Worm (Caenorhabditis elegans) whole organism, L1 larva: ENCODE data around the gene msp-40.

ENCODE experiments used
- C04F5.9 ChIP-seq: sonication (generic microtip); optimal IDR thresholded peaks from 2 replicates; lab custom pipeline; 2016; ENCODE audit warnings: missing genetic modification characterization, missing compliant biosample characterization
- C34B4.2 ChIP-seq: sonication (generic microtip); optimal IDR thresholded peaks from 2 replicates; lab custom pipeline; 2017; ENCODE audit warnings: mild to moderate bottlenecking, missing genetic modification characterization, missing compliant biosample characterization
- F16B12.6 ChIP-seq: fragments of 150-350 bp; optimal IDR thresholded peaks from 2 replicates; lab custom pipeline; 2014; ENCODE audit warnings: missing biosample characterization, missing genetic modification characterization
- Y116A8C.19 ChIP-seq: sonication (generic microtip); optimal IDR thresholded peaks from 2 replicates; lab custom pipeline; 2016; ENCODE audit warnings: missing compliant biosample characterization, missing genetic modification characterization, borderline replicate concordance
- aha-1 ChIP-seq: fragments of 150-350 bp; optimal IDR thresholded peaks from 2 replicates; lab custom pipeline; 2014; ENCODE audit warnings: missing biosample characterization, missing genetic modification characterization
- blmp-1 ChIP-seq: fragments of 150-350 bp; optimal IDR thresholded peaks from 2 replicates; lab custom pipeline; 2014; ENCODE audit warnings: missing biosample characterization, missing genetic modification characterization
- ceh-63 ChIP-seq: fragments of 200-800 bp; sonication (Bioruptor generic); optimal IDR thresholded peaks from 2 replicates; lab custom pipeline; 2018; ENCODE audit warnings: mild to moderate bottlenecking, missing genetic modification characterization, missing compliant biosample characterization
- ceh-8 ChIP-seq: fragments of 200-800 bp; sonication (Bioruptor generic); optimal IDR thresholded peaks from 2 replicates; lab custom pipeline; 2018; ENCODE audit warnings: mild to moderate bottlenecking, missing genetic modification characterization, moderate library complexity, missing compliant biosample characterization
- ces-1 ChIP-seq: fragments of 150-350 bp; optimal IDR thresholded peaks from 2 replicates; lab custom pipeline; 2014; ENCODE audit warnings: missing biosample characterization, missing genetic modification reagents, missing genetic modification characterization
- efl-3 ChIP-seq: fragments of 200-800 bp; sonication (Bioruptor generic); optimal IDR thresholded peaks from 2 replicates; lab custom pipeline; 2018; ENCODE audit warnings: mild to moderate bottlenecking, missing genetic modification characterization, missing compliant biosample characterization
- egl-27 ChIP-seq, 2 experiments: fragments of 150-350 bp in 1 of 2; sonication (generic microtip); optimal IDR thresholded peaks; 3 replicates each; lab custom pipeline; 2017 to 2018; ENCODE audit warnings: missing biosample characterization in 2 of 2, missing genetic modification characterization in 2 of 2, missing genetic modification reagents in 2 of 2
- fkh-4 ChIP-seq: sonication (generic microtip); optimal IDR thresholded peaks from 2 replicates; lab custom pipeline; 2016; ENCODE audit warnings: missing compliant biosample characterization, missing genetic modification characterization, borderline replicate concordance
- hlh-17 ChIP-seq: fragments of 200-800 bp; sonication (Bioruptor generic); optimal IDR thresholded peaks from 2 replicates; lab custom pipeline; 2018; ENCODE audit warnings: missing genetic modification characterization, mild to moderate bottlenecking, missing compliant biosample characterization, moderate library complexity, borderline replicate concordance
- hpl-2 ChIP-seq: fragments of 150-350 bp; optimal IDR thresholded peaks from 2 replicates; lab custom pipeline; 2014; ENCODE audit warnings: missing biosample characterization, missing genetic modification reagents, missing genetic modification characterization
- irx-1 ChIP-seq: sonication (generic microtip); optimal IDR thresholded peaks from 2 replicates; lab custom pipeline; 2016; ENCODE audit warnings: missing genetic modification characterization, missing compliant biosample characterization
- jun-1 ChIP-seq: fragments of 150-350 bp; optimal IDR thresholded peaks from 2 replicates; lab custom pipeline; 2014; ENCODE audit warnings: missing biosample characterization, missing genetic modification reagents, missing genetic modification characterization
- lin-14 ChIP-seq: fragments of 200-800 bp; sonication (Bioruptor generic); optimal IDR thresholded peaks from 2 replicates; lab custom pipeline; 2018; ENCODE audit warnings: mild to moderate bottlenecking, missing genetic modification characterization, moderate library complexity, missing compliant biosample characterization
- lin-35 ChIP-seq, 2 experiments: fragments of 150-350 bp; optimal IDR thresholded peaks; 2 replicates each; lab custom pipeline; 2014; ENCODE audit warnings: missing biosample characterization in 2 of 2, missing genetic modification characterization in 2 of 2, missing genetic modification reagents in 2 of 2
- mab-9 ChIP-seq: fragments of 200-800 bp; sonication (Bioruptor generic); IDR thresholded peaks from 2 replicates; pipeline ENCODE4 v1.3.6; 2022; ENCODE audit warnings: missing genetic modification reagents, missing genetic modification characterization, missing compliant biosample characterization
- mef-2 ChIP-seq: fragments of 150-350 bp; optimal IDR thresholded peaks from 2 replicates; lab custom pipeline; 2014; ENCODE audit warnings: missing biosample characterization, missing genetic modification characterization
- nhr-11 ChIP-seq: fragments of 150-350 bp; optimal IDR thresholded peaks from 2 replicates; lab custom pipeline; 2014; ENCODE audit warnings: missing biosample characterization, missing genetic modification characterization
- nhr-12 ChIP-seq: sonication (generic microtip); optimal IDR thresholded peaks from 2 replicates; lab custom pipeline; 2017; ENCODE audit warnings: missing biosample characterization, missing genetic modification characterization
- nhr-20 ChIP-seq: sonication (generic microtip); optimal IDR thresholded peaks from 2 replicates; lab custom pipeline; 2016; ENCODE audit warnings: mild to moderate bottlenecking, missing genetic modification characterization, missing compliant biosample characterization
- nhr-28 ChIP-seq: fragments of 150-350 bp; optimal IDR thresholded peaks from 2 replicates; lab custom pipeline; 2014; ENCODE audit warnings: missing biosample characterization, missing genetic modification characterization
- nhr-76 ChIP-seq: sonication (generic microtip); optimal IDR thresholded peaks from 2 replicates; lab custom pipeline; 2017; ENCODE audit warnings: missing biosample characterization, missing genetic modification characterization
- nhr-77 ChIP-seq: fragments of 150-350 bp; optimal IDR thresholded peaks from 2 replicates; lab custom pipeline; 2014; ENCODE audit warnings: missing biosample characterization, missing genetic modification characterization
- nhr-84 ChIP-seq: sonication (generic microtip); optimal IDR thresholded peaks from 2 replicates; lab custom pipeline; 2017; ENCODE audit warnings: missing biosample characterization, missing genetic modification characterization
- nhr-90 ChIP-seq: sonication (generic microtip); optimal IDR thresholded peaks from 2 replicates; lab custom pipeline; 2016; ENCODE audit warnings: mild to moderate bottlenecking, missing genetic modification characterization, missing compliant biosample characterization; ENCODE audit not compliant: poor library complexity
- pax-3 ChIP-seq: fragments of 200-800 bp; sonication (Bioruptor generic); optimal IDR thresholded peaks from 2 replicates; lab custom pipeline; 2018; ENCODE audit warnings: mild to moderate bottlenecking, missing genetic modification characterization, moderate library complexity, missing compliant biosample characterization
- rnt-1 ChIP-seq: sonication (generic microtip); optimal IDR thresholded peaks from 2 replicates; lab custom pipeline; 2016; ENCODE audit warnings: mild to moderate bottlenecking, missing genetic modification characterization, moderate library complexity, missing compliant biosample characterization
- skn-1 ChIP-seq: fragments of 150-350 bp; optimal IDR thresholded peaks from 2 replicates; lab custom pipeline; 2014; ENCODE audit warnings: missing biosample characterization, missing genetic modification characterization
- snu-23 ChIP-seq: sonication (generic microtip); optimal IDR thresholded peaks from 2 replicates; lab custom pipeline; 2016; ENCODE audit warnings: missing genetic modification characterization, missing compliant biosample characterization
- sox-4 ChIP-seq: sonication (generic microtip); optimal IDR thresholded peaks from 2 replicates; lab custom pipeline; 2016; ENCODE audit warnings: missing genetic modification characterization, missing compliant biosample characterization
- unc-130 ChIP-seq: fragments of 150-350 bp; optimal IDR thresholded peaks from 2 replicates; lab custom pipeline; 2017; ENCODE audit warnings: missing biosample characterization, missing genetic modification characterization, inconsistent platforms
- unc-30 ChIP-seq: sonication (generic microtip); optimal IDR thresholded peaks from 2 replicates; lab custom pipeline; 2017; ENCODE audit warnings: missing biosample characterization, missing genetic modification characterization
- unc-62 ChIP-seq: fragments of 150-350 bp; optimal IDR thresholded peaks from 2 replicates; lab custom pipeline; 2014; ENCODE audit warnings: missing biosample characterization, missing genetic modification reagents, missing genetic modification characterization
- unc-86 ChIP-seq: sonication (generic microtip); optimal IDR thresholded peaks from 2 replicates; lab custom pipeline; 2016; ENCODE audit warnings: missing genetic modification characterization, missing compliant biosample characterization
- unc-98 ChIP-seq: fragments of 200-800 bp; sonication (Bioruptor generic); IDR thresholded peaks from 2 replicates; pipeline ENCODE4 v1.3.6; 2022; ENCODE audit warnings: missing genetic modification characterization, missing compliant biosample characterization
- vab-15 ChIP-seq: sonication (generic microtip); optimal IDR thresholded peaks from 2 replicates; lab custom pipeline; 2017; ENCODE audit warnings: missing genotype, mild to moderate bottlenecking, missing genetic modification characterization, missing compliant biosample characterization
- xbp-1 ChIP-seq: sonication (generic microtip); optimal IDR thresholded peaks from 2 replicates; lab custom pipeline; 2016; ENCODE audit warnings: missing genetic modification characterization, missing compliant biosample characterization
- zip-4 ChIP-seq: fragments of 200-800 bp; sonication (Bioruptor generic); optimal IDR thresholded peaks from 2 replicates; lab custom pipeline; 2018; ENCODE audit warnings: mild to moderate bottlenecking, missing genetic modification characterization, moderate library complexity, missing compliant biosample characterization
- ztf-11 ChIP-seq, 2 experiments: sonication (generic microtip); optimal IDR thresholded peaks; 2 replicates each; lab custom pipeline; 2016 to 2017; ENCODE audit warnings: missing genetic modification characterization in 2 of 2, missing biosample characterization in 1 of 2, missing compliant biosample characterization in 1 of 2
- ztf-4 ChIP-seq: fragments of 150-350 bp; optimal IDR thresholded peaks from 2 replicates; lab custom pipeline; 2014; ENCODE audit warnings: missing biosample characterization, missing genetic modification characterization

The msp-40 gene

ce11 chrII:4791272-4791671 is 33.9 kb upstream of the msp-40 start, which contains the start of gene F26G1.1 (continued):
- TF ChIP-seq unc-86 (tag; lab: Kevin White, UChicago) (peak; percentile 69), nhr-76 (tag; lab: Kevin White, UChicago) (no peak), xbp-1 (tag; lab: Kevin White, UChicago) (peak; percentile 78), skn-1 (peak; percentile 71), sox-4 (tag; lab: Kevin White, UChicago) (peak; percentile 84), efl-3 (GFP tag; lab: Kevin White, UChicago) (peak; percentile 27), mab-9 (GFP tag; lab: Robert Waterston, UW) (peak; percentile 76), ceh-8 (GFP tag; lab: Kevin White, UChicago) (peak; percentile 42), irx-1 (tag; lab: Kevin White, UChicago) (peak; percentile 96), snu-23 (peak; percentile 66), blmp-1 (tag; lab: Kevin White, UChicago) (peak; percentile 46), vab-15 (tag; lab: Kevin White, UChicago) (no peak), jun-1 (tag; lab: Kevin White, UChicago) (no peak), hlh-17 (no peak), hpl-2 (GFP tag; lab: Kevin White, UChicago) (no peak), rnt-1 (peak; percentile 98), aha-1 (tag; lab: Kevin White, UChicago) (no peak), unc-62 (GFP tag; lab: Kevin White, UChicago) (no peak), F16B12.6 (tag; lab: Kevin White, UChicago) (peak; percentile 50), ztf-11 (tag; optimal IDR thresholded peaks at IDR 0.05; lab: Kevin White, UChicago) (peak in 1 of 2 experiments; percentile 94), egl-27 (tag; optimal IDR thresholded peaks at IDR 0.05; lab: Kevin White, UChicago) (no peak), nhr-28 (tag; lab: Kevin White, UChicago) (no peak), zip-4 (GFP tag; lab: Kevin White, UChicago) (peak; percentile 56), nhr-12 (tag; lab: Kevin White, UChicago) (no peak), mef-2 (no peak), nhr-11 (tag; lab: Kevin White, UChicago) (no peak), nhr-77 (tag; lab: Kevin White, UChicago) (no peak), ztf-4 (tag; lab: Kevin White, UChicago) (no peak), C34B4.2 (tag; lab: Kevin White, UChicago) (peak; percentile 37), nhr-84 (no peak), nhr-20 (tag; lab: Kevin White, UChicago) (peak; percentile 75), unc-130 (peak; percentile 54)

- TF ChIP-seq pax-3 (tag; lab: Kevin White, UChicago) (no peak), unc-30 (no peak), nhr-90 (tag; lab: Kevin White, UChicago) (no peak), sox-4 (tag; lab: Kevin White, UChicago) (no peak), efl-3 (GFP tag; lab: Kevin White, UChicago) (no peak), skn-1 (no peak), C04F5.9 (tag; lab: Kevin White, UChicago) (no peak), unc-130 (no peak), lin-14 (GFP tag; lab: Kevin White, UChicago) (no peak), ceh-63 (GFP tag; lab: Kevin White, UChicago) (no peak), unc-86 (tag; lab: Kevin White, UChicago) (no peak), Y116A8C.19 (tag; lab: Kevin White, UChicago) (no peak)
Measured at ce11 chrII:4793320-4793719, 31.9 kb upstream of the msp-40 start.

ce11 chrII:4795461-4795860 is 29.8 kb upstream of the msp-40 start, which contains the start of gene C33F10.4:
Gene C33F10.4, plus strand, starts transcription at chrII:4795761.
- TF ChIP-seq egl-27 (tag; optimal IDR thresholded peaks at IDR 0.05; lab: Kevin White, UChicago) (no peak), ces-1 (GFP tag; lab: Kevin White, UChicago) (no peak), unc-98 (GFP tag; lab: Robert Waterston, UW) (no peak), lin-35 (GFP tag; optimal IDR thresholded peaks at IDR 0.05; lab: Kevin White, UChicago) (no peak), fkh-4 (tag; lab: Kevin White, UChicago) (no peak)
